Worm (Caenorhabditis elegans) whole organism, early embryonic: ENCODE results near the gene ZK418.5.

Experiments
- ama-1 ChIP-seq: fragments of 150-350 bp; optimal IDR thresholded peaks from 2 replicates; lab custom pipeline; 2014
- ceh-36 ChIP-seq: sonication (generic microtip); optimal IDR thresholded peaks from 2 replicates; lab custom pipeline; 2016; ENCODE audit warnings: missing genetic modification characterization, inconsistent platforms, missing compliant biosample characterization
- ets-7 ChIP-seq: sonication (generic microtip); optimal IDR thresholded peaks from 2 replicates; lab custom pipeline; 2016; ENCODE audit warnings: missing genotype, missing genetic modification characterization, missing compliant biosample characterization
- flt-1 ChIP-seq: fragments of 200-800 bp; sonication (Bioruptor generic); IDR thresholded peaks from 2 replicates; pipeline ENCODE4 v1.3.6; 2022; ENCODE audit warnings: missing genetic modification characterization, missing compliant biosample characterization
- hmbx-1 ChIP-seq: sonication (generic microtip); optimal IDR thresholded peaks from 2 replicates; lab custom pipeline; 2016; ENCODE audit warnings: mild to moderate bottlenecking, missing genetic modification characterization, missing compliant biosample characterization
- hnd-1 ChIP-seq: sonication (generic microtip); optimal IDR thresholded peaks from 2 replicates; lab custom pipeline; 2016; ENCODE audit warnings: missing genetic modification characterization, missing compliant biosample characterization
- pes-1 ChIP-seq: fragments of 200-800 bp; sonication (Bioruptor generic); IDR thresholded peaks from 2 replicates; pipeline ENCODE4 v1.3.6; 2022; ENCODE audit warnings: missing genetic modification reagents, missing genetic modification characterization, missing compliant biosample characterization
- sea-1 ChIP-seq: fragments of 200-800 bp; sonication (Bioruptor generic); conservative IDR thresholded peaks from 2 replicates; pipeline ENCODE4 v1.3.6; 2022; ENCODE audit warnings: missing genetic modification characterization, missing compliant biosample characterization
- tbx-11 ChIP-seq: fragments of 200-800 bp; sonication (Bioruptor generic); IDR thresholded peaks from 2 replicates; pipeline ENCODE4 v1.3.6; 2022; ENCODE audit warnings: missing genetic modification characterization, missing compliant biosample characterization

DNA sequence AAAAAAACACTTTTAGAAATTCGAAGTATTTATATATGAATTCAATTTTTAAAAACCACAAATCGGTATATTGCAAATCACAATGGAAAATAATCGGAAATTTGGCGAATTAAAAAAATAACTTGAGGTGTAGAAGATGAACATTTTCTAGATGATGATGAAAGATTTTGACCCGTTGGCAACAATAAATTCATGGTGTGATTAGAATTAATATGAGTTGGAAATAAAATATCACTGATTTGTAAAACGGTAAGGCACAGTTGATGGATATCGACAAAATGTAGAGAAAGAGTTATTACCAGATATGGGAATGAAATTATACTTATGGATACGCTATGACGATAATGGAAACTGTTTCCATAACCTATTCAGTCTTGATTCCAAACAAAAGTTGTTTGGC, 38.6 kb upstream of the ZK418.5 start:
- TF ChIP-seq sea-1 (GFP tag; lab: Robert Waterston, UW) (no peak), hmbx-1 (tag; lab: Kevin White, UChicago) (no peak), hnd-1 (no peak), flt-1 (GFP tag; lab: Robert Waterston, UW) (no peak), pes-1 (GFP tag; lab: Robert Waterston, UW) (no peak), ama-1 (lab: Kevin White, UChicago) (no peak), ets-7 (tag; lab: Kevin White, UChicago) (no peak), ceh-36 (tag; lab: Kevin White, UChicago) (no peak), tbx-11 (GFP tag; lab: Robert Waterston, UW) (no peak)
